Fruit fly (Drosophila melanogaster): ENCODE data around the gene sov.

The sov gene

dm6 chrX:6744088-6744487 is 12.0 kb upstream of the sov start, which contains the start of gene RpL17 (continued):
- TF ChIP-seq CG3281 (GFP tag; optimal IDR thresholded peaks at IDR 0.05) (peak; percentile 82), Optix (GFP tag; IDR thresholded peaks at IDR 0.05) (peak; percentile 86), dm (GFP tag; optimal IDR thresholded peaks at IDR 0.05) (peak; percentile 93), az2 (GFP tag; optimal IDR thresholded peaks at IDR 0.05) (peak; percentile 63), scrt (GFP tag; optimal IDR thresholded peaks at IDR 0.05) (peak; percentile 71), ind (GFP tag; optimal IDR thresholded peaks at IDR 0.05) (peak; percentile 63), CG30403 (GFP tag; optimal IDR thresholded peaks at IDR 0.05) (peak; percentile 74), MESR4 (GFP tag; optimal IDR thresholded peaks at IDR 0.05) (peak; percentile 91), gsb-n (tag; optimal IDR thresholded peaks at IDR 0.05) (peak; percentile 76), CG31441 (GFP tag; IDR thresholded peaks at IDR 0.05) (peak; percentile 72; the same call in 1 of the 2 replicates), Hmx (GFP tag; optimal IDR thresholded peaks at IDR 0.05) (no peak), emc (GFP tag; optimal IDR thresholded peaks at IDR 0.05) (peak; percentile 73), CG34224 (GFP tag; IDR thresholded peaks at IDR 0.05; ENCODE audit: partially characterized antibody) (no peak), CG17328 (GFP tag; IDR thresholded peaks at IDR 0.05) (peak; percentile 89), Dip3 (GFP tag; optimal IDR thresholded peaks at IDR 0.05) (peak; percentile 70), Trl (optimal IDR thresholded peaks at IDR 0.05) (no peak), Trl (GFP tag; optimal IDR thresholded peaks at IDR 0.05) (peak; percentile 91), Jarid2 (GFP tag; optimal IDR thresholded peaks at IDR 0.05) (peak; percentile 58), bsh (GFP tag; optimal IDR thresholded peaks at IDR 0.05) (peak in 1 of 2 experiments; percentile 63), Fer1 (GFP tag; optimal IDR thresholded peaks at IDR 0.05) (peak; percentile 92), H2.0 (GFP tag; IDR thresholded peaks at IDR 0.05) (peak; percentile 80), sob (GFP tag; IDR thresholded peaks at IDR 0.05) (peak; percentile 93), CG5180 (GFP tag; optimal IDR thresholded peaks at IDR 0.05) (peak; percentile 61), Meics (GFP tag; optimal IDR thresholded peaks at IDR 0.05) (peak; percentile 91), CG7357 (GFP tag; IDR thresholded peaks at IDR 0.05) (peak; percentile 48; the same call in 1 of the 3 replicates), sima (GFP tag; optimal IDR thresholded peaks at IDR 0.05) (peak; percentile 71), twi (tag; optimal IDR thresholded peaks at IDR 0.05) (peak; percentile 53), CG12391 (tag; optimal IDR thresholded peaks at IDR 0.05) (peak; percentile 82), TFAM (GFP tag; optimal IDR thresholded peaks at IDR 0.05) (peak; percentile 42), CG8290 (GFP tag; optimal IDR thresholded peaks at IDR 0.05) (peak; percentile 91), CG8290 (tag; optimal IDR thresholded peaks at IDR 0.05) (peak; percentile 71 to 96), CG7987 (GFP tag; optimal IDR thresholded peaks at IDR 0.05) (peak; percentile 93), Ssrp (tag; optimal IDR thresholded peaks at IDR 0.05) (peak; percentile 44), NK7.1 (GFP tag; optimal IDR thresholded peaks at IDR 0.05) (peak; percentile 77), CG13296 (GFP tag; optimal IDR thresholded peaks at IDR 0.05) (peak; percentile 88), CG9437 (GFP tag; optimal IDR thresholded peaks at IDR 0.05) (peak; percentile 71), pb (GFP tag; optimal IDR thresholded peaks at IDR 0.05) (peak; percentile 77), Hmr (GFP tag; optimal IDR thresholded peaks at IDR 0.05) (peak; percentile 96), CG8388 (GFP tag; optimal IDR thresholded peaks at IDR 0.05) (peak; percentile 70), crp (GFP tag; optimal IDR thresholded peaks at IDR 0.05) (peak in 1 of 2 experiments; percentile 57), shn (GFP tag; optimal IDR thresholded peaks at IDR 0.05) (peak; percentile 88), CG17186 (GFP tag; optimal IDR thresholded peaks at IDR 0.05) (peak; percentile 46), Awh (GFP tag; IDR thresholded peaks at IDR 0.05) (peak; percentile 87), CG2678 (tag; optimal IDR thresholded peaks at IDR 0.05) (peak; percentile 70), Aef1 (GFP tag; IDR thresholded peaks at IDR 0.05) (peak; percentile 83), CG31224 (GFP tag; IDR thresholded peaks at IDR 0.05) (peak; percentile 77), YL-1 (GFP tag; optimal IDR thresholded peaks at IDR 0.05) (peak; percentile 98), Dfd (GFP tag; optimal IDR thresholded peaks at IDR 0.05) (no peak), BtbVII (GFP tag; optimal IDR thresholded peaks at IDR 0.05) (peak; percentile 87), Usf (GFP tag; optimal IDR thresholded peaks at IDR 0.05) (peak; percentile 80), cato (GFP tag; optimal IDR thresholded peaks at IDR 0.05; ENCODE audit: borderline replicate concordance) (peak; percentile 38)
